Worm (Caenorhabditis elegans): ENCODE measurements around the gene F53G2.13.

ce11 chrII:2435566-2435965, 48.0 kb upstream of the F53G2.13 start:
- TF ChIP-seq hnd-1 (tag; optimal IDR thresholded peaks at IDR 0.05) = no peak
- TF ChIP-seq scrt-1 (GFP tag; IDR thresholded peaks at IDR 0.05) = no peak
- TF ChIP-seq tbx-11 (GFP tag; IDR thresholded peaks at IDR 0.05) = no peak
- no peak for TF ChIP-seq tbx-37 (GFP tag; conservative IDR thresholded peaks at IDR 0.05)
- no peak for TF ChIP-seq ama-1 (optimal IDR thresholded peaks at IDR 0.05)
- TF ChIP-seq hmbx-1 (tag; optimal IDR thresholded peaks at IDR 0.05) = no peak
- no peak for TF ChIP-seq B0310.2 (tag; optimal IDR thresholded peaks at IDR 0.05)
- TF ChIP-seq pes-1 (GFP tag; IDR thresholded peaks at IDR 0.05) = no peak
- TF ChIP-seq aly-1 (tag; optimal IDR thresholded peaks at IDR 0.05) = no peak

All from whole organism, early embryonic.